Fruit fly (Drosophila melanogaster) whole organism, embryonic: Measurements from ENCODE around the gene CG13801.

ENCODE experiments used
- Ada2b ChIP-seq: fragments of 200-800 bp; sonication (Bioruptor generic); IDR thresholded peaks from 2 replicates; pipeline ENCODE4 v1.3.6; 2022; ENCODE audit warnings: missing biosample characterization, missing genetic modification characterization
- Bdp1 ChIP-seq: fragments of 200-800 bp; sonication (Bioruptor generic); optimal IDR thresholded peaks from 3 replicates; lab custom pipeline; 2016; ENCODE audit warnings: missing biosample characterization, missing genetic modification characterization
- CG10147 ChIP-seq: fragments of 200-800 bp; sonication (Bioruptor generic); optimal IDR thresholded peaks from 2 replicates; lab custom pipeline; 2019; ENCODE audit warnings: missing biosample characterization, mild to moderate bottlenecking, missing genetic modification characterization, moderate library complexity
- CG1024 ChIP-seq: fragments of 200-800 bp; sonication (Bioruptor generic); IDR thresholded peaks from 2 replicates; pipeline ENCODE4 v1.3.6; 2022; ENCODE audit warnings: missing biosample characterization, missing genetic modification characterization
- CG10431 ChIP-seq: fragments of 200-800 bp; sonication (Bioruptor generic); optimal IDR thresholded peaks from 3 replicates; lab custom pipeline; 2018; ENCODE audit warnings: missing biosample characterization, mild to moderate bottlenecking, missing genetic modification characterization
- CG10565 ChIP-seq: fragments of 200-800 bp; sonication (Bioruptor generic); optimal IDR thresholded peaks from 3 replicates; lab custom pipeline; 2016; ENCODE audit warnings: missing biosample characterization, mild to moderate bottlenecking, missing genetic modification characterization
- CG12391 ChIP-seq: fragments of 200-800 bp; sonication (Bioruptor generic); optimal IDR thresholded peaks from 3 replicates; lab custom pipeline; 2018; ENCODE audit warnings: missing biosample characterization, mild to moderate bottlenecking, missing genetic modification characterization, moderate library complexity
- CG12659 ChIP-seq: fragments of 200-800 bp; sonication (Bioruptor generic); optimal IDR thresholded peaks from 3 replicates; lab custom pipeline; 2017; ENCODE audit warnings: mild to moderate bottlenecking, missing biosample characterization, missing genetic modification reagents, missing genetic modification characterization
- CG14710 ChIP-seq: fragments of 200-800 bp; sonication (Bioruptor generic); optimal IDR thresholded peaks from 3 replicates; lab custom pipeline; 2019; ENCODE audit warnings: missing biosample characterization, mild to moderate bottlenecking, missing genetic modification characterization, moderate library complexity
- CG1603 ChIP-seq: fragments of 200-800 bp; sonication (Bioruptor generic); optimal IDR thresholded peaks from 2 replicates; lab custom pipeline; 2019; ENCODE audit warnings: missing biosample characterization, mild to moderate bottlenecking, missing genetic modification characterization, moderate library complexity
- CG16863 ChIP-seq: fragments of 200-800 bp; sonication (Bioruptor generic); optimal IDR thresholded peaks from 3 replicates; lab custom pipeline; 2016; ENCODE audit warnings: missing biosample characterization, missing genetic modification characterization
- CG18476 ChIP-seq: fragments of 200-800 bp; sonication (Bioruptor generic); optimal IDR thresholded peaks from 2 replicates; lab custom pipeline; 2016; ENCODE audit warnings: missing biosample characterization, mild to moderate bottlenecking, missing genetic modification characterization
- CG2712 ChIP-seq: fragments of 200-800 bp; optimal IDR thresholded peaks from 3 replicates; lab custom pipeline; 2019; ENCODE audit warnings: missing biosample characterization, mild to moderate bottlenecking, missing genetic modification characterization, moderate library complexity
- CG2875 ChIP-seq: fragments of 200-800 bp; sonication (Bioruptor generic); optimal IDR thresholded peaks from 2 replicates; lab custom pipeline; 2017; ENCODE audit warnings: missing biosample characterization, mild to moderate bottlenecking, missing genetic modification characterization, missing genetic modification reagents
- CG3726 ChIP-seq: fragments of 200-800 bp; sonication (Bioruptor generic); IDR thresholded peaks from 3 replicates; pipeline ENCODE4, ENCODE4 v1.3.6; 2022; ENCODE audit warnings: missing biosample characterization, missing genetic modification characterization
- CG4617 ChIP-seq: fragments of 200-800 bp; sonication (Bioruptor generic); optimal IDR thresholded peaks from 3 replicates; lab custom pipeline; 2016; ENCODE audit warnings: missing biosample characterization, missing genetic modification characterization, borderline replicate concordance
- CG5180 ChIP-seq: fragments of 200-800 bp; sonication (Bioruptor generic); optimal IDR thresholded peaks from 3 replicates; lab custom pipeline; 2017; ENCODE audit warnings: missing biosample characterization, missing genetic modification characterization, mild to moderate bottlenecking, moderate library complexity, missing genetic modification reagents
- CG5953 ChIP-seq: fragments of 200-800 bp; sonication (Bioruptor generic); IDR thresholded peaks from 2 replicates; pipeline ENCODE4 v1.3.6; 2022; ENCODE audit warnings: missing biosample characterization, missing genetic modification characterization
- CG6689 ChIP-seq: fragments of 200-800 bp; sonication (Bioruptor generic); IDR thresholded peaks from 2 replicates; pipeline ENCODE4 v1.3.6; 2022; ENCODE audit warnings: missing biosample characterization, missing genetic modification characterization
- CG6765 ChIP-seq: fragments of 200-800 bp; sonication (Bioruptor generic); optimal IDR thresholded peaks from 3 replicates; lab custom pipeline; 2017; ENCODE audit warnings: missing biosample characterization, mild to moderate bottlenecking, missing genetic modification characterization
- CG8089 ChIP-seq: fragments of 200-800 bp; sonication (Bioruptor generic); optimal IDR thresholded peaks from 3 replicates; lab custom pipeline; 2016; ENCODE audit warnings: missing biosample characterization, missing genetic modification characterization
- CG9797 ChIP-seq: fragments of 200-800 bp; sonication (Bioruptor generic); optimal IDR thresholded peaks from 3 replicates; lab custom pipeline; 2018; ENCODE audit warnings: missing biosample characterization, mild to moderate bottlenecking, missing genetic modification characterization
- Camta ChIP-seq: fragments of 200-800 bp; sonication (Bioruptor generic); optimal IDR thresholded peaks from 2 replicates; lab custom pipeline; 2016; ENCODE audit warnings: missing biosample characterization, missing genetic modification characterization
- Dad ChIP-seq: fragments of 200-800 bp; sonication (Bioruptor generic); optimal IDR thresholded peaks from 3 replicates; lab custom pipeline; 2016; ENCODE audit warnings: missing biosample characterization, missing genetic modification characterization
- Dip3 ChIP-seq: fragments of 200-800 bp; sonication (Bioruptor generic); optimal IDR thresholded peaks from 3 replicates; lab custom pipeline; 2016; ENCODE audit warnings: missing biosample characterization, missing genetic modification characterization
- Drgx ChIP-seq: fragments of 200-800 bp; sonication (Bioruptor generic); IDR thresholded peaks from 2 replicates; pipeline ENCODE4 v1.3.6; 2022; ENCODE audit warnings: missing biosample characterization, missing genetic modification characterization
- Elba2 ChIP-seq: fragments of 200-800 bp; sonication (Bioruptor generic); optimal IDR thresholded peaks from 3 replicates; lab custom pipeline; 2016; ENCODE audit warnings: missing biosample characterization, missing genetic modification characterization
- Lim3 ChIP-seq: fragments of 200-800 bp; sonication (Bioruptor generic); IDR thresholded peaks from 2 replicates; pipeline ENCODE4 v1.3.6; 2022; ENCODE audit warnings: missing biosample characterization, missing genetic modification characterization
- Mad ChIP-seq: fragments of 200-800 bp; sonication (Bioruptor generic); optimal IDR thresholded peaks from 2 replicates; lab custom pipeline; 2016; ENCODE audit warnings: missing biosample characterization, missing genetic modification characterization
- Meics ChIP-seq: fragments of 200-800 bp; sonication (Bioruptor generic); optimal IDR thresholded peaks from 2 replicates; lab custom pipeline; 2017; ENCODE audit warnings: missing biosample characterization, mild to moderate bottlenecking, missing genetic modification characterization
- NfI ChIP-seq: fragments of 200-800 bp; sonication (Bioruptor generic); optimal IDR thresholded peaks from 3 replicates; lab custom pipeline; 2018; ENCODE audit warnings: missing biosample characterization, mild to moderate bottlenecking, missing genetic modification characterization, moderate library complexity
- Sin3A ChIP-seq: fragments of >200 bp; optimal IDR thresholded peaks from 2 replicates; lab custom pipeline; 2018
- Sry-δ ChIP-seq: fragments of 200-800 bp; sonication (Bioruptor generic); optimal IDR thresholded peaks from 2 replicates; lab custom pipeline; 2016; ENCODE audit warnings: missing biosample characterization, missing genetic modification characterization
- Trl ChIP-seq, 3 experiments: fragments of >200 bp in 2 of 3; fragments of 200-800 bp in 1 of 3; sonication (Bioruptor generic) in 1 of 3; optimal IDR thresholded peaks; 2 replicates in 1 of 3; 3 replicates in 2 of 3; lab custom pipeline; 2016 to 2017; ENCODE audit warnings: missing biosample characterization in 1 of 3, missing genetic modification characterization in 1 of 3
- amos ChIP-seq: fragments of 200-800 bp; sonication (Bioruptor generic); IDR thresholded peaks from 2 replicates; pipeline ENCODE4 v1.3.6; 2022; ENCODE audit warnings: missing biosample characterization, missing genetic modification characterization; ENCODE audit not compliant: partially characterized antibody
- croc ChIP-seq: fragments of 200-800 bp; sonication (Bioruptor generic); conservative IDR thresholded peaks from 3 replicates; pipeline ENCODE4 v1.3.6; 2022; ENCODE audit warnings: missing biosample characterization, missing genetic modification characterization
- dimm ChIP-seq: fragments of 200-800 bp; sonication (Bioruptor generic); IDR thresholded peaks from 2 replicates; pipeline ENCODE4 v1.3.6; 2022; ENCODE audit warnings: missing biosample characterization, missing genetic modification characterization
- esg ChIP-seq: fragments of 200-800 bp; sonication (Bioruptor generic); conservative IDR thresholded peaks from 2 replicates; pipeline ENCODE4 v1.3.6; 2022; ENCODE audit warnings: missing biosample characterization, missing genetic modification characterization
- fu2 ChIP-seq: fragments of 200-800 bp; sonication (Bioruptor generic); optimal IDR thresholded peaks from 2 replicates; lab custom pipeline; 2016; ENCODE audit warnings: missing biosample characterization, missing genetic modification characterization
- gcm2 ChIP-seq: fragments of 200-800 bp; sonication (Bioruptor generic); optimal IDR thresholded peaks from 2 replicates; lab custom pipeline; 2016; ENCODE audit warnings: missing biosample characterization, missing genetic modification characterization
- lab ChIP-seq: fragments of 200-800 bp; sonication (Bioruptor generic); optimal IDR thresholded peaks from 3 replicates; lab custom pipeline; 2017; ENCODE audit warnings: missing biosample characterization, missing genetic modification characterization, mild to moderate bottlenecking, moderate library complexity, missing genetic modification reagents
- lola ChIP-seq, 3 experiments: fragments of >200 bp in 2 of 3; fragments of 200-800 bp in 1 of 3; sonication (Bioruptor generic) in 1 of 3; optimal IDR thresholded peaks; 2 replicates each; lab custom pipeline; 2017 to 2019; ENCODE audit warnings: missing biosample characterization in 3 of 3, missing genetic modification characterization in 3 of 3, mild to moderate bottlenecking in 1 of 3, moderate library complexity in 1 of 3
- luna ChIP-seq: fragments of 200-800 bp; sonication (Bioruptor generic); optimal IDR thresholded peaks from 2 replicates; lab custom pipeline; 2016; ENCODE audit warnings: missing biosample characterization, missing genetic modification characterization
- mirr ChIP-seq: fragments of 200-800 bp; sonication (Bioruptor generic); optimal IDR thresholded peaks from 3 replicates; lab custom pipeline; 2018; ENCODE audit warnings: missing biosample characterization, mild to moderate bottlenecking, missing genetic modification characterization
- mld ChIP-seq: fragments of 200-800 bp; sonication (Bioruptor generic); IDR thresholded peaks from 3 replicates; pipeline ENCODE4 v1.3.6; 2022; ENCODE audit warnings: missing biosample characterization, missing genetic modification characterization; ENCODE audit not compliant: partially characterized antibody
- odd ChIP-seq: fragments of 200-800 bp; sonication (Bioruptor generic); optimal IDR thresholded peaks from 2 replicates; lab custom pipeline; 2017; ENCODE audit warnings: missing biosample characterization, mild to moderate bottlenecking, missing genetic modification characterization
- pho ChIP-seq: fragments of 200-800 bp; sonication (Bioruptor generic); optimal IDR thresholded peaks from 2 replicates; lab custom pipeline; 2016; ENCODE audit warnings: missing biosample characterization, missing genetic modification characterization
- pzg ChIP-seq: fragments of 200-800 bp; sonication (Bioruptor generic); optimal IDR thresholded peaks from 3 replicates; lab custom pipeline; 2018; ENCODE audit warnings: missing biosample characterization, mild to moderate bottlenecking, missing genetic modification characterization, moderate library complexity
- ssp ChIP-seq: fragments of 200-800 bp; sonication (Bioruptor generic); IDR thresholded peaks from 2 replicates; pipeline ENCODE4 v1.3.6; 2022; ENCODE audit warnings: missing biosample characterization, missing genetic modification characterization
- tx ChIP-seq: fragments of 200-800 bp; sonication (Bioruptor generic); optimal IDR thresholded peaks from 2 replicates; lab custom pipeline; 2016; ENCODE audit warnings: missing biosample characterization, missing genetic modification characterization
- z ChIP-seq: fragments of 200-800 bp; sonication (Bioruptor generic); IDR thresholded peaks from 3 replicates; pipeline ENCODE4 v1.3.6; 2022; ENCODE audit warnings: missing biosample characterization, missing genetic modification characterization

The CG13801 gene

dm6 chr3L:2371882-2372281 is 11.5 kb downstream of the CG13801 start, which contains the start of the genes CG1317 and CG8993 (continued):
- peak; percentile 61 for TF ChIP-seq CG10147
- TF ChIP-seq croc (GFP tag; lab: Robert Waterston, UW): no peak; the same call in 1 of the 3 replicates
- peak; percentile 25 for TF ChIP-seq Sry-δ (GFP tag; lab: Kevin White, UChicago)
- peak; percentile 13 for TF ChIP-seq Sin3A (lab: Kevin White, UChicago)
- peak in 1 of 3 experiments; percentile 50 for TF ChIP-seq lola (GFP tag; optimal IDR thresholded peaks at IDR 0.05; lab: Kevin White, UChicago)
- no peak for TF ChIP-seq CG8089 (GFP tag; lab: Kevin White, UChicago)
- TF ChIP-seq CG6765 (GFP tag; lab: Kevin White, UChicago): no peak
- TF ChIP-seq Bdp1 (GFP tag; lab: Kevin White, UChicago): no peak
- TF ChIP-seq gcm2 (GFP tag; lab: Kevin White, UChicago): no peak
- TF ChIP-seq CG1603 (tag; lab: Kevin White, UChicago): no peak
- no peak for TF ChIP-seq Lim3 (GFP tag; lab: Robert Waterston, UW)
- TF ChIP-seq fu2: no peak
- no peak for TF ChIP-seq Dad
- TF ChIP-seq luna (GFP tag; lab: Kevin White, UChicago): no peak
- TF ChIP-seq CG10431 (GFP tag; lab: Kevin White, UChicago): no peak
- TF ChIP-seq tx (GFP tag; lab: Kevin White, UChicago): no peak
- TF ChIP-seq amos: peak; percentile 64
- peak; percentile 62 for TF ChIP-seq esg (GFP tag; lab: Robert Waterston, UW)
- no peak for TF ChIP-seq Camta
- no peak for TF ChIP-seq z (GFP tag; lab: Robert Waterston, UW)
- no peak for TF ChIP-seq mirr
- no peak for TF ChIP-seq CG5953 (GFP tag; lab: Robert Waterston, UW)
- no peak for TF ChIP-seq pho
- TF ChIP-seq CG10565 (GFP tag; lab: Kevin White, UChicago): no peak
- TF ChIP-seq CG4617 (GFP tag; lab: Kevin White, UChicago): peak; percentile 81
- no peak for TF ChIP-seq CG18476
- peak in 1 of 2 experiments; percentile 16 for TF ChIP-seq Trl (optimal IDR thresholded peaks at IDR 0.05; lab: Kevin White, UChicago)
- no peak for TF ChIP-seq Trl (GFP tag; optimal IDR thresholded peaks at IDR 0.05; lab: Kevin White, UChicago)
- TF ChIP-seq odd (GFP tag; lab: Kevin White, UChicago): no peak
- no peak for TF ChIP-seq CG9797
- no peak for TF ChIP-seq CG16863 (GFP tag; lab: Kevin White, UChicago)
- peak; percentile 34; the same call in 1 of the 2 replicates for TF ChIP-seq Ada2b (GFP tag; lab: Robert Waterston, UW)
- peak; percentile 54 for TF ChIP-seq NfI
- peak; percentile 50; the same call in 1 of the 2 replicates for TF ChIP-seq CG6689 (GFP tag; lab: Robert Waterston, UW)
- TF ChIP-seq CG14710 (tag; lab: Kevin White, UChicago): peak; percentile 100
- no peak for TF ChIP-seq CG2875
- TF ChIP-seq mld (GFP tag; lab: Robert Waterston, UW): no peak
- no peak for TF ChIP-seq dimm
- no peak for TF ChIP-seq CG1024 (GFP tag; lab: Robert Waterston, UW)
- TF ChIP-seq CG12391 (tag; lab: Kevin White, UChicago): peak; percentile 83
- TF ChIP-seq lab (GFP tag; lab: Kevin White, UChicago): peak; percentile 26
- no peak for TF ChIP-seq Elba2
- TF ChIP-seq pzg (GFP tag; lab: Kevin White, UChicago): peak; percentile 63
- peak; percentile 47 for TF ChIP-seq ssp
- peak; percentile 76 for TF ChIP-seq CG2712 (tag; lab: Kevin White, UChicago)
- no peak for TF ChIP-seq Mad (GFP tag; lab: Kevin White, UChicago)
- TF ChIP-seq Drgx: no peak
- TF ChIP-seq CG3726 (GFP tag; lab: Robert Waterston, UW): no peak
- TF ChIP-seq CG5180: no peak
- peak; percentile 69 for TF ChIP-seq CG12659 (GFP tag; lab: Kevin White, UChicago)
- TF ChIP-seq Dip3: no peak
- TF ChIP-seq Meics (GFP tag; lab: Kevin White, UChicago): peak; percentile 41
